Worm (Caenorhabditis elegans): ENCODE data around the gene C06B3.16.

Gene C06B3.16

DNA sequence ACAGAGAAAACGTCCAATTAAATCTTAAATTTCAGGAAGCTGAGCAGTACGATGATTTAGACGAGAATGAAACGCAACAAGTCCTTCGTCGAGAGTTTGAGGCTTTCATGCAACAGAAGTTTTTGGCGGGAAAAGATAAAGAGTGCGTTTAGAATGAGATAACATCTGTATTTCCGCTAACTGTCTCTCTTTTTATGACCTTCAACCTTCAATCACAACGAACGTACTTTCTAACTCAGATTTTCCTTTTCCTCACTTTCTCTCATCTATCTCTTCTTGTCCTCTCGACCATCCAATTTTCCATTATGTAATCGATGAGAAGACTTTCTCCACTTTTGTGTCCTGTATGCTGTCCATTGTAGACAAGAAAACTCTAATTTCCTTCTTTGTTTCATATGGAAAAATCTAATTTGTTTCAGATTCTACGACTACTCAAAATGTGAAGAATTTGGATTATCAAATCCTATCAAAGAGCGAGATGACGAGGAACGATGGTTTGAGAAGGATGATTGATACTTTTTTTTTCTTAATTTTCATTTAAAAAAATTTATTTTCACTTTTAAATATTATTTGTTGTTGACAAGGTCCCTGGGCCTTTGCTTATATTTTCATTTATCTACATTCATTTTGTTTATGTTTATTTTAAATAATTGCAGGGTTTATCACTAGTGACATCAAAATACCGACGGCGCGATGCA is 32.1 kb downstream of the C06B3.16 start, which contains the start of gene sao-1:
TSS of gene sao-1 (plus strand) at position 648 of the 698 bp plus-strand sequence.
- TF ChIP-seq ceh-32 (tag; optimal IDR thresholded peaks at IDR 0.05; ENCODE audit: poor library complexity) (no peak), nhr-28 (tag; optimal IDR thresholded peaks at IDR 0.05) (peak; percentile 5), nhr-25 (tag; optimal IDR thresholded peaks at IDR 0.05; ENCODE audit: borderline replicate concordance, insufficient read depth) (peak; percentile 29)

- TF ChIP-seq daf-16 (GFP tag; optimal IDR thresholded peaks at IDR 0.05) (no peak), daf-16 (tag; optimal IDR thresholded peaks at IDR 0.05) (no peak), skn-1 (tag; optimal IDR thresholded peaks at IDR 0.05) (no peak), fkh-10 (GFP tag; optimal IDR thresholded peaks at IDR 0.05) (no peak), dmd-6 (GFP tag; IDR thresholded peaks at IDR 0.05) (no peak), duxl-1 (tag; optimal IDR thresholded peaks at IDR 0.05; ENCODE audit: poor library complexity) (no peak), ceh-82 (tag; optimal IDR thresholded peaks at IDR 0.05) (no peak), ceh-28 (tag; optimal IDR thresholded peaks at IDR 0.05) (no peak), ztf-11 (tag; optimal IDR thresholded peaks at IDR 0.05) (no peak), ces-1 (GFP tag; optimal IDR thresholded peaks at IDR 0.05) (no peak), jun-1 (tag; optimal IDR thresholded peaks at IDR 0.05) (no peak), nhr-111 (GFP tag; optimal IDR thresholded peaks at IDR 0.05) (no peak), snpc-4 (tag; optimal IDR thresholded peaks at IDR 0.05) (no peak), pha-4 (GFP tag; IDR thresholded peaks at IDR 0.05) (no peak), pha-4 (tag; optimal IDR thresholded peaks at IDR 0.05) (no peak), ceh-32 (tag; optimal IDR thresholded peaks at IDR 0.05; ENCODE audit: poor library complexity) (no peak), nhr-11 (tag; optimal IDR thresholded peaks at IDR 0.05) (no peak)
Observed at ce11 chrV:13980807-13981206, 49.5 kb downstream of the C06B3.16 start, which contains the start of gene eol-1. Gene eol-1, minus strand, starts transcription at chrV:13980907.

DNA sequence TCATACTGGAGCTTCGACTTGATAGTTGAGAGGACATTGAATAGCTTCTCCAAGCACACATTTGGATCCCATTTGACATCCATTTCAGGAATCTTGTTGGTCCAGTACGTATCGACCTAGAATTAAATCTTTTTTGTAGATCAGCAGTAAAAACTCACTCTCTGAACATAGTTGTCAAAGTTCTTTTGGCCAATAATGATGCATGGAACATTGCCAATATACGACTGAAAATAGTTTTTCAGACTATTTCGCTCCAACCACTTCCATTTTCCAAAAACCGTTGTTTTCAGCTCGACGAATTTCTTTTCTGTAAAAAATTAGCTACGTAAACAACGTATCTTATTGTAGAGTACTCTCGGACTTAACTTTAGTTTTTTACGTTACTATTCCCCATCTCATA is 50.4 kb downstream of the C06B3.16 start:
- TF ChIP-seq F37D6.2 (tag; optimal IDR thresholded peaks at IDR 0.05) = no peak
- TF ChIP-seq aha-1 (tag) = peak; percentile 91

Measured in whole organism, L4 larva.